Worm (Caenorhabditis elegans) whole organism, midembryonic: ENCODE results near the gene Y40B10B.1.

Source experiments
- ref-1 ChIP-seq: fragments of 200-800 bp; sonication (Bioruptor generic); conservative IDR thresholded peaks from 2 replicates; pipeline ENCODE4 v1.3.6; 2022; ENCODE audit warnings: missing genetic modification reagents, missing genetic modification characterization, missing compliant biosample characterization
- tab-1 ChIP-seq: fragments of 200-800 bp; sonication (Bioruptor generic); IDR thresholded peaks from 2 replicates; pipeline ENCODE4 v1.3.6; 2022; ENCODE audit warnings: missing genetic modification characterization, missing compliant biosample characterization
- ztf-29 ChIP-seq: fragments of 200-800 bp; sonication (Bioruptor generic); IDR thresholded peaks from 2 replicates; pipeline ENCODE4 v1.3.6; 2022; ENCODE audit warnings: missing genetic modification reagents, missing genetic modification characterization, missing compliant biosample characterization

DNA sequence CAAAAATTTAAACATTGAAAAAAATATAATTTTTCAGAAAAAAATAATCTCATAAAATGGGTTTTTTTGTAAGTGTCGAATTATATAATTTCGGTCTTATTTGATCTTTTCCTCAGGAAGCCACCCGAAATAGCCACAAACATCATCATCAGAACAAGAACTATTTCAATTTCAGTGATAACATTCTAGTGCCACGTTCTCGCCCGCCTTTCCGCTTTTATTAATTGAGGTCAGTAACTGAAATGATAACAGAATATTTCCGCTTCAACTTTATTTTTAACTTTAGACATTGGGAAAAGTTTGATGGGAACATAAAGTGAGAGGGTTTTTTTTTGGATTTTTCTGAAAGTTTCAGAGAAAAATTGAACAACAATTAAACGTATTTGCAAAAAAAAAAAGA is 27.9 kb upstream of the Y40B10B.1 start:
- TF ChIP-seq ref-1 (GFP tag; lab: Robert Waterston, UW) (no peak), ztf-29 (GFP tag; lab: Robert Waterston, UW) (no peak), tab-1 (GFP tag; lab: Robert Waterston, UW) (no peak)
